Worm (Caenorhabditis elegans): ENCODE data around the gene mccc-1.

- TF ChIP-seq ZK546.5 (tag; optimal IDR thresholded peaks at IDR 0.05) (no peak), egl-27 (tag; optimal IDR thresholded peaks at IDR 0.05) (no peak), fkh-10 (GFP tag; optimal IDR thresholded peaks at IDR 0.05) (no peak), mdl-1 (tag; optimal IDR thresholded peaks at IDR 0.05) (no peak), snpc-4 (tag; optimal IDR thresholded peaks at IDR 0.05) (no peak), nhr-25 (tag; optimal IDR thresholded peaks at IDR 0.05; ENCODE audit: borderline replicate concordance, insufficient read depth) (no peak)
Measured at ce11 chrIV:9924419-9924818, 40.0 kb downstream of the mccc-1 start.

Measured in whole organism, L4 larva.